Fruit fly (Drosophila melanogaster) whole organism, embryonic: ENCODE data around the gene RpS17.

ENCODE experiments used
- Ada2b ChIP-seq: fragments of 200-800 bp; sonication (Bioruptor generic); IDR thresholded peaks from 2 replicates; pipeline ENCODE4 v1.3.6; 2022; ENCODE audit warnings: missing biosample characterization, missing genetic modification characterization
- B-H1 ChIP-seq: fragments of 200-800 bp; sonication (Bioruptor generic); IDR thresholded peaks from 3 replicates; pipeline ENCODE4 v1.3.6; 2022; ENCODE audit warnings: missing biosample characterization, missing genetic modification characterization
- B-H2 ChIP-seq: fragments of 200-800 bp; sonication (Bioruptor generic); optimal IDR thresholded peaks from 2 replicates; lab custom pipeline; 2018; ENCODE audit warnings: missing biosample characterization, mild to moderate bottlenecking, missing genetic modification characterization
- CG10654 ChIP-seq: fragments of 200-800 bp; sonication (Bioruptor generic); optimal IDR thresholded peaks from 2 replicates; lab custom pipeline; 2016; ENCODE audit warnings: missing biosample characterization, missing genetic modification characterization
- CG11695 ChIP-seq: fragments of 200-800 bp; sonication (Bioruptor generic); IDR thresholded peaks from 3 replicates; pipeline ENCODE4 v1.3.6; 2022; ENCODE audit warnings: missing biosample characterization, missing genetic modification characterization
- CG12104 ChIP-seq: fragments of 200-800 bp; sonication (Bioruptor generic); optimal IDR thresholded peaks from 3 replicates; lab custom pipeline; 2016; ENCODE audit warnings: missing biosample characterization, missing genetic modification characterization
- CG12659 ChIP-seq: fragments of 200-800 bp; sonication (Bioruptor generic); optimal IDR thresholded peaks from 3 replicates; lab custom pipeline; 2017; ENCODE audit warnings: mild to moderate bottlenecking, missing biosample characterization, missing genetic modification reagents, missing genetic modification characterization
- CG13624 ChIP-seq: fragments of 200-800 bp; sonication (Bioruptor generic); optimal IDR thresholded peaks from 2 replicates; lab custom pipeline; 2016; ENCODE audit warnings: missing biosample characterization, missing genetic modification characterization
- CG15073 ChIP-seq: fragments of 200-800 bp; sonication (Bioruptor generic); optimal IDR thresholded peaks from 2 replicates; lab custom pipeline; 2016; ENCODE audit warnings: missing biosample characterization, missing genetic modification characterization
- CG15514 ChIP-seq: fragments of 200-800 bp; sonication (Bioruptor generic); optimal IDR thresholded peaks from 3 replicates; lab custom pipeline; 2017; ENCODE audit warnings: missing biosample characterization, missing genetic modification characterization, mild to moderate bottlenecking, moderate library complexity, missing genetic modification reagents
- CG17361 ChIP-seq: fragments of 200-800 bp; sonication (Bioruptor generic); IDR thresholded peaks from 3 replicates; pipeline ENCODE4 v1.3.6; 2022; ENCODE audit warnings: missing biosample characterization, missing genetic modification characterization
- CG17568 ChIP-seq: fragments of 200-800 bp; sonication (Bioruptor generic); optimal IDR thresholded peaks from 2 replicates; lab custom pipeline; 2018; ENCODE audit warnings: missing biosample characterization, mild to moderate bottlenecking, missing genetic modification characterization, moderate library complexity
- CG18011 ChIP-seq: fragments of 200-800 bp; sonication (Bioruptor generic); optimal IDR thresholded peaks from 2 replicates; lab custom pipeline; 2017; ENCODE audit warnings: missing biosample characterization, missing genetic modification characterization, mild to moderate bottlenecking, moderate library complexity, missing genotype
- CG2116 ChIP-seq: fragments of 200-800 bp; sonication (Bioruptor generic); optimal IDR thresholded peaks from 3 replicates; lab custom pipeline; 2018; ENCODE audit warnings: missing biosample characterization, mild to moderate bottlenecking, missing genetic modification characterization
- CG3281 ChIP-seq: fragments of 200-800 bp; sonication (Bioruptor generic); optimal IDR thresholded peaks from 3 replicates; lab custom pipeline; 2017; ENCODE audit warnings: missing biosample characterization, mild to moderate bottlenecking, missing genetic modification characterization
- CG34224 ChIP-seq: fragments of 200-800 bp; sonication (Bioruptor generic); IDR thresholded peaks from 3 replicates; pipeline ENCODE4 v1.3.6; 2022; ENCODE audit warnings: missing biosample characterization, missing genetic modification characterization; ENCODE audit not compliant: partially characterized antibody
- CG3847 ChIP-seq: fragments of 200-800 bp; sonication (Bioruptor generic); IDR thresholded peaks from 2 replicates; pipeline ENCODE4 v1.3.6; 2022; ENCODE audit warnings: missing biosample characterization, missing genetic modification characterization
- CG4854 ChIP-seq: fragments of 200-800 bp; sonication (Bioruptor generic); optimal IDR thresholded peaks from 2 replicates; lab custom pipeline; 2016; ENCODE audit warnings: missing biosample characterization, missing genetic modification characterization, inconsistent platforms
- CG6854 ChIP-seq: fragments of 200-800 bp; sonication (Bioruptor generic); optimal IDR thresholded peaks from 3 replicates; lab custom pipeline; 2017; ENCODE audit warnings: missing biosample characterization, mild to moderate bottlenecking, missing genetic modification characterization
- CG8359 ChIP-seq: fragments of 200-800 bp; sonication (Bioruptor generic); optimal IDR thresholded peaks from 2 replicates; lab custom pipeline; 2017; ENCODE audit warnings: missing biosample characterization, mild to moderate bottlenecking, missing genetic modification characterization, borderline replicate concordance
- CG9727 ChIP-seq: fragments of 200-800 bp; sonication (Bioruptor generic); optimal IDR thresholded peaks from 3 replicates; lab custom pipeline; 2017; ENCODE audit warnings: missing biosample characterization, mild to moderate bottlenecking, missing genetic modification characterization
- CG9797 ChIP-seq: fragments of 200-800 bp; sonication (Bioruptor generic); optimal IDR thresholded peaks from 3 replicates; lab custom pipeline; 2018; ENCODE audit warnings: missing biosample characterization, mild to moderate bottlenecking, missing genetic modification characterization
- Deaf1 ChIP-seq: fragments of 200-800 bp; optimal IDR thresholded peaks from 3 replicates; lab custom pipeline; 2019; ENCODE audit warnings: missing biosample characterization, mild to moderate bottlenecking, missing genetic modification characterization, moderate library complexity
- Dek ChIP-seq: fragments of 200-800 bp; sonication (Bioruptor generic); optimal IDR thresholded peaks from 3 replicates; lab custom pipeline; 2019; ENCODE audit warnings: missing biosample characterization, mild to moderate bottlenecking, missing genetic modification characterization, moderate library complexity
- E2f2 ChIP-seq: fragments of 200-800 bp; sonication (Bioruptor generic); IDR thresholded peaks from 2 replicates; pipeline ENCODE4 v1.3.6; 2022; ENCODE audit warnings: missing biosample characterization, missing genetic modification characterization
- Ets65A ChIP-seq: fragments of 200-800 bp; sonication (Bioruptor generic); peaks from one replicate; lab custom pipeline; 2016; ENCODE audit warnings: missing biosample characterization, missing genetic modification characterization
- H15 ChIP-seq: fragments of 200-800 bp; sonication (Bioruptor generic); IDR thresholded peaks from 3 replicates; pipeline ENCODE4 v1.3.6; 2022; ENCODE audit warnings: missing biosample characterization, missing genetic modification characterization
- Hmx ChIP-seq: fragments of 200-800 bp; sonication (Bioruptor generic); optimal IDR thresholded peaks from 2 replicates; lab custom pipeline; 2016; ENCODE audit warnings: missing biosample characterization, missing genetic modification characterization
- Jarid2 ChIP-seq: fragments of 200-800 bp; sonication (Bioruptor generic); optimal IDR thresholded peaks from 3 replicates; lab custom pipeline; 2017; ENCODE audit warnings: mild to moderate bottlenecking, missing biosample characterization, missing genetic modification reagents, missing genetic modification characterization
- Mrtf ChIP-seq: fragments of 200-800 bp; sonication (Bioruptor generic); IDR thresholded peaks from 3 replicates; pipeline ENCODE4 v1.3.6; 2022; ENCODE audit warnings: missing biosample characterization, missing genetic modification characterization
- Ptx1 ChIP-seq: fragments of 200-800 bp; sonication (Bioruptor generic); IDR thresholded peaks from 2 replicates; pipeline ENCODE4 v1.3.6; 2022; ENCODE audit warnings: missing biosample characterization, missing genetic modification characterization
- Stat92E ChIP-seq, 3 experiments: fragments of >200 bp in 2 of 3; fragments of 200-800 bp in 1 of 3; sonication (Bioruptor generic) in 1 of 3; optimal IDR thresholded peaks; 2 replicates each; lab custom pipeline; 2017 to 2019; ENCODE audit warnings: missing biosample characterization in 3 of 3, missing genetic modification characterization in 3 of 3, mild to moderate bottlenecking in 1 of 3, moderate library complexity in 1 of 3
- Xrp1 ChIP-seq: fragments of 200-800 bp; sonication (Bioruptor generic); IDR thresholded peaks from 2 replicates; pipeline ENCODE4 v1.3.6; 2022; ENCODE audit warnings: missing biosample characterization, missing genetic modification characterization
- amos ChIP-seq: fragments of 200-800 bp; sonication (Bioruptor generic); IDR thresholded peaks from 2 replicates; pipeline ENCODE4 v1.3.6; 2022; ENCODE audit warnings: missing biosample characterization, missing genetic modification characterization; ENCODE audit not compliant: partially characterized antibody
- ap ChIP-seq: fragments of 200-800 bp; sonication (Bioruptor generic); IDR thresholded peaks from 2 replicates; pipeline ENCODE4 v1.3.6; 2022; ENCODE audit warnings: missing biosample characterization, missing genetic modification characterization
- ase ChIP-seq: fragments of 200-800 bp; sonication (Bioruptor generic); IDR thresholded peaks from 3 replicates; pipeline ENCODE4 v1.3.6; 2022; ENCODE audit warnings: missing biosample characterization, missing genetic modification characterization
- br ChIP-seq: fragments of >200 bp; optimal IDR thresholded peaks from 2 replicates; lab custom pipeline; 2017
- dati ChIP-seq: fragments of 200-800 bp; sonication (Bioruptor generic); IDR thresholded peaks from 2 replicates; pipeline ENCODE4 v1.3.6; 2022; ENCODE audit warnings: missing biosample characterization, missing genetic modification characterization
- disco-r ChIP-seq: fragments of 200-800 bp; sonication (Bioruptor generic); optimal IDR thresholded peaks from 2 replicates; lab custom pipeline; 2016; ENCODE audit warnings: missing biosample characterization, missing genetic modification characterization
- gfzf ChIP-seq: fragments of 200-800 bp; sonication (Bioruptor generic); optimal IDR thresholded peaks from 2 replicates; lab custom pipeline; 2016; ENCODE audit warnings: missing biosample characterization, mild to moderate bottlenecking, missing genetic modification characterization, moderate library complexity
- lab ChIP-seq: fragments of 200-800 bp; sonication (Bioruptor generic); optimal IDR thresholded peaks from 3 replicates; lab custom pipeline; 2017; ENCODE audit warnings: missing biosample characterization, missing genetic modification characterization, mild to moderate bottlenecking, moderate library complexity, missing genetic modification reagents
- lola ChIP-seq, 3 experiments: fragments of >200 bp in 2 of 3; fragments of 200-800 bp in 1 of 3; sonication (Bioruptor generic) in 1 of 3; optimal IDR thresholded peaks; 2 replicates each; lab custom pipeline; 2017 to 2019; ENCODE audit warnings: missing biosample characterization in 3 of 3, missing genetic modification characterization in 3 of 3, mild to moderate bottlenecking in 1 of 3, moderate library complexity in 1 of 3
- nerfin-1 ChIP-seq: fragments of 200-800 bp; sonication (Bioruptor generic); optimal IDR thresholded peaks from 3 replicates; lab custom pipeline; 2019; ENCODE audit warnings: missing biosample characterization, mild to moderate bottlenecking, missing genetic modification characterization, moderate library complexity
- otp ChIP-seq: fragments of 200-800 bp; sonication (Bioruptor generic); IDR thresholded peaks from 3 replicates; pipeline ENCODE4, ENCODE4 v1.3.6; 2022; ENCODE audit warnings: missing biosample characterization, missing genetic modification characterization
- row ChIP-seq: fragments of 200-800 bp; sonication (Bioruptor generic); IDR thresholded peaks from 3 replicates; pipeline ENCODE4 v1.3.6; 2022; ENCODE audit warnings: missing biosample characterization, missing genetic modification characterization
- shn ChIP-seq: fragments of 200-800 bp; sonication (Bioruptor generic); optimal IDR thresholded peaks from 3 replicates; lab custom pipeline; 2016; ENCODE audit warnings: missing biosample characterization, missing genetic modification characterization
- sim ChIP-seq: fragments of 200-800 bp; sonication (Bioruptor generic); IDR thresholded peaks from 2 replicates; pipeline ENCODE4 v1.3.6; 2022; ENCODE audit warnings: missing biosample characterization, missing genetic modification characterization
- stc ChIP-seq: fragments of 200-800 bp; sonication (Bioruptor generic); IDR thresholded peaks from 2 replicates; pipeline ENCODE4 v1.3.6; 2022; ENCODE audit warnings: missing biosample characterization, missing genetic modification characterization
- trem ChIP-seq: fragments of 200-800 bp; optimal IDR thresholded peaks from 3 replicates; lab custom pipeline; 2019; ENCODE audit warnings: missing biosample characterization, mild to moderate bottlenecking, missing genetic modification characterization, moderate library complexity

Gene RpS17

dm6 chr3L:9399013-9399750, 30.4 kb downstream of the RpS17 start, which contains the start of gene CG4080 (continued):
- peak; percentile 61 for TF ChIP-seq trem (tag; lab: Kevin White, UChicago)
- no peak for TF ChIP-seq B-H1 (GFP tag; lab: Robert Waterston, UW)
- peak; percentile 61 for TF ChIP-seq B-H2 (GFP tag; lab: Kevin White, UChicago)
- TF ChIP-seq Ets65A, result peak; percentile 79
- no peak for TF ChIP-seq Ada2b (GFP tag; lab: Robert Waterston, UW)
- no peak for TF ChIP-seq CG8359 (GFP tag; lab: Kevin White, UChicago)
- no peak for TF ChIP-seq Mrtf (GFP tag; lab: Robert Waterston, UW)
- no peak for TF ChIP-seq CG3281
- TF ChIP-seq dati (GFP tag; lab: Robert Waterston, UW), result no peak
- TF ChIP-seq CG11695 (GFP tag; lab: Robert Waterston, UW), result no peak
- peak; percentile 4 for TF ChIP-seq CG12104 (GFP tag; lab: Kevin White, UChicago)
- TF ChIP-seq Xrp1 (GFP tag; lab: Robert Waterston, UW), result no peak; the same call in 1 of the 2 replicates
- no peak for TF ChIP-seq Ptx1 (GFP tag; lab: Robert Waterston, UW)
- TF ChIP-seq amos (GFP tag; lab: Robert Waterston, UW), result peak; percentile 76; the same call in 1 of the 2 replicates
- peak; percentile 78 for TF ChIP-seq CG12659 (GFP tag; lab: Kevin White, UChicago)
- TF ChIP-seq sim (GFP tag; lab: Robert Waterston, UW), result no peak
- TF ChIP-seq Hmx, result peak; percentile 9
- peak; percentile 70 for TF ChIP-seq row (GFP tag; lab: Robert Waterston, UW)
- peak; percentile 17 for TF ChIP-seq Dek (tag; lab: Kevin White, UChicago)
- TF ChIP-seq CG17361 (GFP tag; lab: Robert Waterston, UW), result peak; percentile 39; the same call in 1 of the 3 replicates
- TF ChIP-seq br (lab: Kevin White, UChicago), result no peak
- TF ChIP-seq CG9727, result no peak
- peak; percentile 86 for TF ChIP-seq Jarid2
- TF ChIP-seq CG10654 (GFP tag; lab: Kevin White, UChicago), result no peak
- peak; percentile 40 for TF ChIP-seq nerfin-1 (tag; lab: Kevin White, UChicago)
- TF ChIP-seq CG17568, result peak; percentile 34
- peak; percentile 67 for TF ChIP-seq CG15514 (GFP tag; lab: Kevin White, UChicago)
- no peak for TF ChIP-seq CG6854
- no peak for TF ChIP-seq ap (GFP tag; lab: Robert Waterston, UW)
- TF ChIP-seq gfzf (GFP tag; lab: Kevin White, UChicago), result peak; percentile 90
- TF ChIP-seq H15 (GFP tag; lab: Robert Waterston, UW), result no peak
- peak; percentile 49 for TF ChIP-seq Deaf1
- peak; percentile 89 for TF ChIP-seq CG2116
- no peak for TF ChIP-seq shn (GFP tag; lab: Kevin White, UChicago)
- peak; percentile 29; the same call in 1 of the 2 replicates for TF ChIP-seq E2f2 (GFP tag; lab: Robert Waterston, UW)
- peak in 1 of 3 experiments; percentile 17 for TF ChIP-seq Stat92E (GFP tag; optimal IDR thresholded peaks at IDR 0.05; lab: Kevin White, UChicago)
- TF ChIP-seq lola (GFP tag; optimal IDR thresholded peaks at IDR 0.05; lab: Kevin White, UChicago), result peak in 1 of 3 experiments; percentile 25
- peak; percentile 69 for TF ChIP-seq CG34224 (GFP tag; lab: Robert Waterston, UW)
- peak; percentile 55 for TF ChIP-seq lab (GFP tag; lab: Kevin White, UChicago)
- peak; percentile 13 for TF ChIP-seq CG18011
- no peak for TF ChIP-seq CG15073 (GFP tag; lab: Kevin White, UChicago)
- TF ChIP-seq disco-r (GFP tag; lab: Kevin White, UChicago), result peak; percentile 8
- TF ChIP-seq CG4854 (GFP tag; lab: Kevin White, UChicago), result peak; percentile 11
- no peak for TF ChIP-seq CG13624 (GFP tag; lab: Kevin White, UChicago)
- peak; percentile 53; the same call in 1 of the 2 replicates for TF ChIP-seq stc (GFP tag; lab: Robert Waterston, UW)
- TF ChIP-seq CG9797 (GFP tag; lab: Kevin White, UChicago), result peak; percentile 96
- no peak for TF ChIP-seq ase
- TF ChIP-seq otp (GFP tag; lab: Robert Waterston, UW), result peak; percentile 27; the same call in 1 of the 3 replicates
- TF ChIP-seq CG3847 (GFP tag; lab: Robert Waterston, UW), result peak; percentile 18; the same call in 1 of the 2 replicates
